Fruit fly (Drosophila melanogaster): ENCODE results near the gene kuk.
A peak's percentile ranks its signal among the peaks of the same experiment; 100 is the strongest.

Gene kuk

dm6 chr3R:17066828-17067430 lies 13.1 kb upstream of the kuk start:
- no peak for TF ChIP-seq Myc (optimal IDR thresholded peaks at IDR 0.05)
- no peak for TF ChIP-seq psq (optimal IDR thresholded peaks at IDR 0.05)
- no peak for TF ChIP-seq ttk (optimal IDR thresholded peaks at IDR 0.05)
- TF ChIP-seq insv (optimal IDR thresholded peaks at IDR 0.05), result no peak

- TF ChIP-seq psq (optimal IDR thresholded peaks at IDR 0.05), result no peak
Observed at dm6 chr3R:17067721-17068120, 12.3 kb upstream of the kuk start.

DNA sequence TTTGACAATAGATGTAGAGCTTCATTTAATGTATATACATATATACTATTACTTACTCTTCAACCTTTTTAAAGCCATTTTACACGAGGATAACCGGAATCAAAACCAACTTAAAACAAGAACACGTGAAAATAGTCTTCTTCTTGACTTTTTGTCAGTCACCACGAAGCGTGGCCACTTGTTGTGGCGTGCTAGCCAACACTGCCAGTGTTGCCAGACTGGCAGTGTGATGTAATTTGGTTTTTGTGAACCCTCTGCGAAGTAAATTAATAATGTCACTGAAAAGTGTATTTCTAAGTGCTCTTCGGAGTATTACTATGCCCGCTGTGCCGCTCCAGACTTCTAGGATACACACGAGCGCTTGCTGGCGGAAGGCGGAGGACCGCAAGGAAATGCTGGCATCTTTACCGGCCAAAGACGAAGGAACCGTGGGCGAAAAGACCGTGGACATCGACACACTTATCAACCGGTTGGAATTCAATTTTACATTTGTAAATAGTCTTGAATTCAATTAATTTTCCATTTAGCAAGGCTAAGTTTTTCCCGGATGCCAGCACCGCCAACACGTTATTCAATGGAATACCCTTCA lies 7.4 kb upstream of the kuk start, which contains the start of the genes Ns1 and mRpS11:
Gene Ns1, minus strand, starts transcription at position 150 of the 589 bp plus-strand sequence.
Gene mRpS11, plus strand, starts transcription at position 207 of the 589 bp plus-strand sequence.
- TF ChIP-seq ttk (optimal IDR thresholded peaks at IDR 0.05) (no peak), insv (optimal IDR thresholded peaks at IDR 0.05) (no peak)

DNA sequence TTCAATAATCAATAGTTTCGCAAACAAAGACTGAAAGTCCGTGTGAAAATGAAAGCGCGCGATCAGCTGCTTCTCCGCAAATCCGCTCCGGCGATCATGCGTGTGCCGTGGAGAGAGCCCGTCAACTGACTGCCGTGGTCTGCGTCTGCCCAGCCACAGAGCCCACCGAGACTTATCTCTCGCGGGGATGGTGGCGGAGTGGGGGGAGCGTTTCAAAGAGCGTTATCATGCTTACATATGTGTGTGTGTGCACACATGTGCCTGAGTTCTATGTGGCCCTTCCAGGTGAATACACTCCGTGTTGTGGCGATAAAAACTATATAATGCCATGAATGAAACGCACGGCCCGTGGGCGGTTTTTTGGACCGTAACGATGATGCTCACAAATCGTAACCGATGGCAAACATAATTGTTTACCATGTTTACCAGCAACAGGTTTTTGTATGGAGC lies 2.1 kb upstream of the kuk start:
- TF ChIP-seq psq (optimal IDR thresholded peaks at IDR 0.05), result no peak
- peak; percentile 41 for TF ChIP-seq insv (optimal IDR thresholded peaks at IDR 0.05)
- TF ChIP-seq h (optimal IDR thresholded peaks at IDR 0.05), result peak; percentile 44

dm6 chr3R:17078961-17079858 lies 834 bp upstream of the kuk start:
- TF ChIP-seq Myc (optimal IDR thresholded peaks at IDR 0.05) (no peak), psq (optimal IDR thresholded peaks at IDR 0.05) (no peak), ttk (optimal IDR thresholded peaks at IDR 0.05) (no peak), Sin3A (optimal IDR thresholded peaks at IDR 0.05) (no peak), h (optimal IDR thresholded peaks at IDR 0.05) (no peak), insv (optimal IDR thresholded peaks at IDR 0.05) (no peak)

DNA sequence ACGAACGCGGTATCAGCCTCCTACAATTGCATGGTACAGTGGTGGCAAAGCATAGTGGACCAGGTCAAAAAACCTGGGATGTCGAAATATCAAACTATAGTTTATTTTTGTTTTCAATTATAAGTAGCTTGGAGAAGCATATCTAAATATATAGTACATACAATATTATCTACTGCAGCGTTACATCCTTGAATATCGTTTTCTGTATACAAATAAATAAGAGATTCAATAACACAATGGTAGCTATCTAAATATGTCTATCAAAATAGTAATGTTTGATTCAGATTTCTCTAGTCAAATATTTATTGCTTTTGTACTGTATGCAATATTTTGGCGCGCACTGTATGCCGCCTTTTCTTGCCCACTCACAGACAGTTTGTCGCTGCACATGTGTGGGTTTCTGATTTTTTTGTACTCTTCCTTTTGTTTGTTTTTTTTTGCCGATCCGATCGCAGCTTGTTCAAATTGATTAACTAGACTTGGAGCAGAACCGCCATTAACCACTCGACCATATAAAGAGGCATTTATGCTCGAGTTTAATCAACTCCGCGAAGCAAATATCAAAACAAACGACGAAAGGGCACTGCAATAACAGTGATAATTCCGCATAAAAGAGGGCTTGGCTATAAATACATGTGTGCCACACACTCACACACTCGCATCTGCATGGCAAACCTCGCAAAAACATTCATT lies 768 bp downstream of the kuk start:
- peak; percentile 21 for TF ChIP-seq h (optimal IDR thresholded peaks at IDR 0.05)
- TF ChIP-seq psq (optimal IDR thresholded peaks at IDR 0.05), result no peak
- TF ChIP-seq Sin3A (optimal IDR thresholded peaks at IDR 0.05), result no peak

DNA sequence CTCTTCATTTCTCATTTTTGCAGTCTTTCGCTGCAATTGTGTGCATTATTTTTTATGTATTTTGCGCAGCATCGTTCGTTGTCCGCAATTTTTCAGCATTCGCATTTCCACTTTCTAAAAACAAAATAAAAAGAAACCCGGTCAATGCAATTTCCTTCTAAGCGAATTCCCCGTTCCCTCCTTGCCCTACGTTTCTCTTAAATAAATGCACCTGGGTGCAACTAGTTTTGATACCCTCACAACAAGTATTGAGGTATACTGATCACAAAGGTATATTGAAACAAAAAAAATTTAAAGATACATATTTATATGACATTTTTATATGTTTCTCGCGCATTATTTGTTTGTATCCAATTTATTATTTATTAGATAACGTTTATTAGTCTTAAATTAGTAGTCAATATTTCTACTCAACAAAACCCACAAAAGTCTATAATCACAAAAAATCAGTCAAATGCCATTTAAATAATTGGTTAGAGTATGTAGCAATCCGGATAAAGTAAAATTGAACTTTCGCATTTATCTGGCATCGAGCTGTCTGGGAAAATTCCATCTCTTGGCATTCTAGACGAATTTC lies 1.4 kb downstream of the kuk start:
- TF ChIP-seq insv (optimal IDR thresholded peaks at IDR 0.05) (no peak), ttk (optimal IDR thresholded peaks at IDR 0.05) (no peak), h (optimal IDR thresholded peaks at IDR 0.05) (no peak), psq (optimal IDR thresholded peaks at IDR 0.05) (no peak), Myc (optimal IDR thresholded peaks at IDR 0.05) (no peak), Sin3A (optimal IDR thresholded peaks at IDR 0.05) (no peak)

dm6 chr3R:17082471-17082870 lies 2.4 kb downstream of the kuk start:
- TF ChIP-seq psq (optimal IDR thresholded peaks at IDR 0.05), result no peak
- no peak for TF ChIP-seq insv (optimal IDR thresholded peaks at IDR 0.05)
- no peak for TF ChIP-seq h (optimal IDR thresholded peaks at IDR 0.05)
- no peak for TF ChIP-seq Sin3A (optimal IDR thresholded peaks at IDR 0.05)
- TF ChIP-seq ttk (optimal IDR thresholded peaks at IDR 0.05), result no peak
- TF ChIP-seq Myc (optimal IDR thresholded peaks at IDR 0.05), result no peak

dm6 chr3R:17085029-17085807 lies 5.2 kb downstream of the kuk start, which contains the start of gene GckIII:
Gene GckIII, plus strand, starts transcription at chr3R:17085513.
- TF ChIP-seq insv (optimal IDR thresholded peaks at IDR 0.05), result no peak
- TF ChIP-seq ttk (optimal IDR thresholded peaks at IDR 0.05), result no peak
- TF ChIP-seq Myc (optimal IDR thresholded peaks at IDR 0.05), result no peak
- no peak for TF ChIP-seq psq (optimal IDR thresholded peaks at IDR 0.05)
- TF ChIP-seq h (optimal IDR thresholded peaks at IDR 0.05), result no peak
- TF ChIP-seq Sin3A (optimal IDR thresholded peaks at IDR 0.05), result no peak

dm6 chr3R:17087977-17088618 lies 8.1 kb downstream of the kuk start, which contains the start of gene cal1:
Gene cal1, plus strand, starts transcription at chr3R:17088280.
- TF ChIP-seq ttk (optimal IDR thresholded peaks at IDR 0.05), result no peak
- TF ChIP-seq Sin3A (optimal IDR thresholded peaks at IDR 0.05), result no peak
- TF ChIP-seq Myc (optimal IDR thresholded peaks at IDR 0.05), result no peak

DNA sequence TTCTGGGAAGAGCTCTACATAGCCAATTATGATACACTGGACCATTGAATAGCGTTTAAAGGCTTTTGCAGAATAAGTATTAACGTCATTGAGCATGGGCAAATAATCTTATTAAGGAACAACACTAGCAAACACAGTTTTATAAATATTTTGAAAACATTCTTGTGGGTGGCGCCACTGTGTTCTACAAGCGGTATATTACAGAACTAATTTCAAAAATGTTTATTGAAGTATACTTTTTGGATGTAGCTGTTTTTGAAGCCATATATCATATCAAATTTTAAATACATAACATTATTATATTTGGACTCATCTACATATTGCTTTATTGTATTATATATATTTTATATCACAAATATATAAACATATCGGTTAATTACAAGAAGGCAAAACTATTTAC lies 28.8 kb downstream of the kuk start:
- TF ChIP-seq Sin3A (optimal IDR thresholded peaks at IDR 0.05), result no peak
- no peak for TF ChIP-seq psq (optimal IDR thresholded peaks at IDR 0.05)
- no peak for TF ChIP-seq h (optimal IDR thresholded peaks at IDR 0.05)
- no peak for TF ChIP-seq ttk (optimal IDR thresholded peaks at IDR 0.05)
- no peak for TF ChIP-seq Myc (optimal IDR thresholded peaks at IDR 0.05)
- no peak for TF ChIP-seq insv (optimal IDR thresholded peaks at IDR 0.05)

All from Kc167 (cell line).